Worm (Caenorhabditis elegans) whole organism, mixed stage, embryonic: ENCODE data around the gene W05H5.1.

Source experiments
- ces-1 ChIP-seq: fragments of 150-350 bp; optimal IDR thresholded peaks from 2 replicates; lab custom pipeline; 2014; ENCODE audit warnings: missing biosample characterization, missing genetic modification reagents, missing genetic modification characterization
- cnd-1 ChIP-seq: fragments of 200-800 bp; sonication (Bioruptor generic); optimal IDR thresholded peaks from 2 replicates; lab custom pipeline; 2018; ENCODE audit warnings: mild to moderate bottlenecking, missing genetic modification characterization, missing compliant biosample characterization
- elt-3 ChIP-seq: fragments of 150-350 bp; optimal IDR thresholded peaks from 2 replicates; lab custom pipeline; 2014; ENCODE audit warnings: missing biosample characterization, missing genetic modification characterization
- hlh-1 ChIP-seq: fragments of 150-350 bp; optimal IDR thresholded peaks from 2 replicates; lab custom pipeline; 2014; ENCODE audit warnings: missing biosample characterization, missing genetic modification reagents, missing genetic modification characterization
- lin-13 ChIP-seq: fragments of 150-350 bp; optimal IDR thresholded peaks from 2 replicates; lab custom pipeline; 2014; ENCODE audit warnings: missing biosample characterization, missing genetic modification characterization
- lsy-2 ChIP-seq: fragments of 150-350 bp; optimal IDR thresholded peaks from 2 replicates; lab custom pipeline; 2014; ENCODE audit warnings: missing biosample characterization, missing genetic modification characterization
- nhr-12 ChIP-seq: fragments of 150-350 bp; optimal IDR thresholded peaks from 2 replicates; lab custom pipeline; 2014; ENCODE audit warnings: missing biosample characterization, missing genetic modification characterization
- nhr-237 ChIP-seq: fragments of 150-350 bp; optimal IDR thresholded peaks from 2 replicates; lab custom pipeline; 2014; ENCODE audit warnings: missing biosample characterization, missing genetic modification characterization
- nhr-28 ChIP-seq: fragments of 150-350 bp; optimal IDR thresholded peaks from 2 replicates; lab custom pipeline; 2014; ENCODE audit warnings: missing biosample characterization, missing genetic modification characterization
- tbx-8 ChIP-seq: fragments of 200-800 bp; sonication (Bioruptor generic); optimal IDR thresholded peaks from 2 replicates; lab custom pipeline; 2018; ENCODE audit warnings: mild to moderate bottlenecking, missing genetic modification characterization, moderate library complexity, missing compliant biosample characterization
- unc-39 ChIP-seq: fragments of 150-350 bp; optimal IDR thresholded peaks from 2 replicates; lab custom pipeline; 2014; ENCODE audit warnings: missing biosample characterization, missing genetic modification characterization
- unc-62 ChIP-seq: fragments of 150-350 bp; optimal IDR thresholded peaks from 2 replicates; lab custom pipeline; 2014; ENCODE audit warnings: missing biosample characterization, missing genetic modification reagents, missing genetic modification characterization

DNA sequence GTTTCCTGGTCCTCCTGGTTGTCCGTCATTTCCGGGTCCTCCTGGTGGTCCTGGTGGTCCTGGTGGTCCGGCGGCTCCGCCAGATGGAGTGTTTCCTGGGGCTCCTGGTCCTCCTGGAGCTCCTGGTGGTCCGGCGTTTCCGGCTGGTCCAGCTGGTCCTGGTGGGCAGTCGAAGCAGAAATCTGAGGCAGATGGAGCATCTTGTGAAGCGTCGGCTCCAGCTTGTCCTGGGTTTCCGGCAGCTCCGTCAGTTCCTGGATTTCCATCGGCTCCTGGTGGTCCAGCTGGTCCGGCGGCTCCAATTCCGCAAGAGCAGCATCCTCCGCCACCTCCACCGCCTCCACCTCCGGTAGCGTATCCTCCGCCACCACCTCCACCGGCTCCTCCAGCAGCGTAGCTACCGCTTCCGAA is 49.5 kb upstream of the W05H5.1 start:
- TF ChIP-seq lin-13 (tag; lab: Kevin White, UChicago), result no peak
- no peak for TF ChIP-seq unc-62 (GFP tag; lab: Kevin White, UChicago)
- no peak for TF ChIP-seq lsy-2 (tag; lab: Kevin White, UChicago)
- no peak for TF ChIP-seq nhr-28
- no peak for TF ChIP-seq nhr-237
- TF ChIP-seq ces-1 (GFP tag; lab: Kevin White, UChicago), result no peak
- no peak for TF ChIP-seq tbx-8
- no peak for TF ChIP-seq nhr-12 (tag; lab: Kevin White, UChicago)
- TF ChIP-seq unc-39 (tag; lab: Kevin White, UChicago), result no peak
- no peak for TF ChIP-seq cnd-1
- no peak for TF ChIP-seq hlh-1
- TF ChIP-seq elt-3 (tag; lab: Kevin White, UChicago), result no peak
